Fruit fly (Drosophila melanogaster): ENCODE results near the gene CG42784.

The CG42784 gene

dm6 chr2L:13457037-13457547 lies 41.9 kb downstream of the CG42784 start, which contains the start of gene CG42809:
Gene CG42809, plus strand, starts transcription at chr2L:13457497.
- TF ChIP-seq CG15710 (tag; optimal IDR thresholded peaks at IDR 0.05) (no peak), CG34367 (tag; optimal IDR thresholded peaks at IDR 0.05) (no peak), Pif1A (GFP tag; optimal IDR thresholded peaks at IDR 0.05) (no peak), CG8159 (tag; optimal IDR thresholded peaks at IDR 0.05) (no peak)

dm6 chr2L:13458991-13459731 lies 43.9 kb downstream of the CG42784 start, which contains the start of gene CG42810:
Gene CG42810, plus strand, starts transcription at chr2L:13459681.
- no peak for TF ChIP-seq EcR (GFP tag; optimal IDR thresholded peaks at IDR 0.05)
- no peak for TF ChIP-seq CG14655 (GFP tag; optimal IDR thresholded peaks at IDR 0.05)
- TF ChIP-seq CG8301 (tag; optimal IDR thresholded peaks at IDR 0.05): no peak
- no peak for TF ChIP-seq CG15710 (tag; optimal IDR thresholded peaks at IDR 0.05)
- TF ChIP-seq CG13204 (GFP tag; optimal IDR thresholded peaks at IDR 0.05): no peak
- no peak for TF ChIP-seq fd96Ca (GFP tag; IDR thresholded peaks at IDR 0.05)
- TF ChIP-seq Pif1B (GFP tag; optimal IDR thresholded peaks at IDR 0.05): no peak
- TF ChIP-seq CG4496 (GFP tag; IDR thresholded peaks at IDR 0.05): no peak

- no peak for TF ChIP-seq CG10348 (GFP tag; IDR thresholded peaks at IDR 0.05)
- peak; percentile 11; the same call in 1 of the 3 replicates for TF ChIP-seq CG4496 (GFP tag; IDR thresholded peaks at IDR 0.05)
- no peak for TF ChIP-seq D1 (tag; optimal IDR thresholded peaks at IDR 0.05)
- peak; percentile 65 for TF ChIP-seq CG14655 (GFP tag; optimal IDR thresholded peaks at IDR 0.05)
- peak; percentile 9 for TF ChIP-seq CG34367 (tag; optimal IDR thresholded peaks at IDR 0.05)
- no peak for TF ChIP-seq Snoo (tag; optimal IDR thresholded peaks at IDR 0.05)
- peak; percentile 71 for TF ChIP-seq CG8159 (tag; optimal IDR thresholded peaks at IDR 0.05)
- TF ChIP-seq EcR (GFP tag; optimal IDR thresholded peaks at IDR 0.05): no peak
- TF ChIP-seq Pif1A (GFP tag; optimal IDR thresholded peaks at IDR 0.05): peak; percentile 34
- TF ChIP-seq Ets98B (GFP tag; IDR thresholded peaks at IDR 0.05): no peak
- TF ChIP-seq CG15710 (tag; optimal IDR thresholded peaks at IDR 0.05): peak; percentile 56
- no peak for TF ChIP-seq CG32121 (GFP tag; IDR thresholded peaks at IDR 0.05)
- TF ChIP-seq rn (GFP tag; IDR thresholded peaks at IDR 0.05): no peak
- no peak for TF ChIP-seq fd96Ca (GFP tag; IDR thresholded peaks at IDR 0.05)
- peak; percentile 12 for TF ChIP-seq Pif1B (GFP tag; optimal IDR thresholded peaks at IDR 0.05)
- TF ChIP-seq CG13204 (GFP tag; optimal IDR thresholded peaks at IDR 0.05): no peak
- TF ChIP-seq CG9948 (tag; optimal IDR thresholded peaks at IDR 0.05): no peak
- peak; percentile 49 for TF ChIP-seq CG8301 (tag; optimal IDR thresholded peaks at IDR 0.05)
These were observed 46.0 kb downstream of the CG42784 start, which contains the start of gene CG46308 for dm6 chr2L:13460911-13461866. Gene CG46308, plus strand, starts transcription at chr2L:13461774.

- TF ChIP-seq CG15710 (tag; optimal IDR thresholded peaks at IDR 0.05): no peak
- TF ChIP-seq CG9948 (tag; optimal IDR thresholded peaks at IDR 0.05): no peak
- no peak for TF ChIP-seq fd96Ca (GFP tag; IDR thresholded peaks at IDR 0.05)
These were observed 60.0 kb downstream of the CG42784 start for dm6 chr2L:13475254-13475653.

- TF ChIP-seq fd96Ca (GFP tag; IDR thresholded peaks at IDR 0.05): no peak
- TF ChIP-seq EcR (GFP tag; optimal IDR thresholded peaks at IDR 0.05): no peak
- TF ChIP-seq CG8159 (tag; optimal IDR thresholded peaks at IDR 0.05): peak; percentile 40
- TF ChIP-seq CG34367 (tag; optimal IDR thresholded peaks at IDR 0.05): peak; percentile 30
- no peak for TF ChIP-seq CG4496 (GFP tag; IDR thresholded peaks at IDR 0.05)
- peak; percentile 73 for TF ChIP-seq CG15710 (tag; optimal IDR thresholded peaks at IDR 0.05)
- TF ChIP-seq CG13204 (GFP tag; optimal IDR thresholded peaks at IDR 0.05): peak; percentile 5
- peak; percentile 62 for TF ChIP-seq Pif1A (GFP tag; optimal IDR thresholded peaks at IDR 0.05)
- TF ChIP-seq CG14655 (GFP tag; optimal IDR thresholded peaks at IDR 0.05): peak; percentile 21
These were observed 67.0 kb downstream of the CG42784 start for dm6 chr2L:13482258-13482657.

- no peak for TF ChIP-seq gl (tag; optimal IDR thresholded peaks at IDR 0.05)
- no peak for TF ChIP-seq CG10348 (GFP tag; IDR thresholded peaks at IDR 0.05)
- no peak for TF ChIP-seq CG34367 (tag; optimal IDR thresholded peaks at IDR 0.05)
- no peak for TF ChIP-seq Pif1B (GFP tag; optimal IDR thresholded peaks at IDR 0.05)
- no peak for TF ChIP-seq D1 (tag; optimal IDR thresholded peaks at IDR 0.05)
- TF ChIP-seq Ets98B (GFP tag; IDR thresholded peaks at IDR 0.05): no peak
- no peak for TF ChIP-seq CG32121 (GFP tag; IDR thresholded peaks at IDR 0.05)
These were observed 82.7 kb downstream of the CG42784 start for dm6 chr2L:13497915-13498314.

dm6 chr2L:13500416-13500815 lies 85.2 kb downstream of the CG42784 start:
- TF ChIP-seq Pif1B (GFP tag; optimal IDR thresholded peaks at IDR 0.05) (no peak), CG8159 (tag; optimal IDR thresholded peaks at IDR 0.05) (no peak), CG15710 (tag; optimal IDR thresholded peaks at IDR 0.05) (no peak), D1 (tag; optimal IDR thresholded peaks at IDR 0.05) (peak; percentile 69), CG8301 (tag; optimal IDR thresholded peaks at IDR 0.05) (no peak), CG12605 (GFP tag; IDR thresholded peaks at IDR 0.05) (no peak)
